Fruit fly (Drosophila melanogaster): ENCODE results near the gene CG5909.

- no peak for TF ChIP-seq cic (GFP tag; optimal IDR thresholded peaks at IDR 0.05)
- TF ChIP-seq CG11617 (GFP tag; optimal IDR thresholded peaks at IDR 0.05): no peak
- no peak for TF ChIP-seq Crg-1 (GFP tag; optimal IDR thresholded peaks at IDR 0.05)
- TF ChIP-seq CG7045 (GFP tag; optimal IDR thresholded peaks at IDR 0.05): no peak
- TF ChIP-seq CG7101 (tag; optimal IDR thresholded peaks at IDR 0.05): no peak
- no peak for TF ChIP-seq pad (GFP tag; optimal IDR thresholded peaks at IDR 0.05)
- TF ChIP-seq tj (GFP tag; optimal IDR thresholded peaks at IDR 0.05): no peak
- no peak for TF ChIP-seq CG12768 (GFP tag; optimal IDR thresholded peaks at IDR 0.05)
- TF ChIP-seq Mnt (GFP tag; optimal IDR thresholded peaks at IDR 0.05): no peak
- no peak for TF ChIP-seq CG14711 (tag; optimal IDR thresholded peaks at IDR 0.05)
- no peak for TF ChIP-seq cnc (optimal IDR thresholded peaks at IDR 0.05)
These were observed 27.0 kb upstream of the CG5909 start for dm6 chr3R:27133992-27134391.

Data from whole organism, adult.